Worm (Caenorhabditis elegans) whole organism, L1 larva: Measurements from ENCODE around the gene C08H9.18.

Source experiments
- F16B12.6 ChIP-seq: fragments of 150-350 bp; optimal IDR thresholded peaks from 2 replicates; lab custom pipeline; 2014; ENCODE audit warnings: missing biosample characterization, missing genetic modification characterization
- blmp-1 ChIP-seq: fragments of 150-350 bp; optimal IDR thresholded peaks from 2 replicates; lab custom pipeline; 2014; ENCODE audit warnings: missing biosample characterization, missing genetic modification characterization
- ceh-63 ChIP-seq: fragments of 200-800 bp; sonication (Bioruptor generic); optimal IDR thresholded peaks from 2 replicates; lab custom pipeline; 2018; ENCODE audit warnings: mild to moderate bottlenecking, missing genetic modification characterization, missing compliant biosample characterization
- ceh-82 ChIP-seq, 3 experiments: fragments of 150-350 bp in 1 of 3; sonication (generic microtip) in 2 of 3; optimal IDR thresholded peaks; 2 replicates each; lab custom pipeline; 2014 to 2017; ENCODE audit warnings: missing biosample characterization in 3 of 3, missing genetic modification characterization in 3 of 3
- dpl-1 ChIP-seq, 3 experiments: fragments of 150-350 bp in 2 of 3; sonication (generic microtip) in 1 of 3; optimal IDR thresholded peaks; 2 replicates each; lab custom pipeline; 2014 to 2017; ENCODE audit warnings: missing biosample characterization in 3 of 3, missing genetic modification characterization in 3 of 3, missing genetic modification reagents in 3 of 3
- efl-1 ChIP-seq, 4 experiments: fragments of 150-350 bp; optimal IDR thresholded peaks in 3 of 4; peaks in 1 of 4; 1 replicate in 1 of 4; 2 replicates in 3 of 4; lab custom pipeline; 2014; ENCODE audit warnings: missing biosample characterization in 2 of 4, missing genetic modification characterization in 2 of 4, missing genetic modification reagents in 2 of 4
- egl-27 ChIP-seq, 2 experiments: fragments of 150-350 bp in 1 of 2; sonication (generic microtip); optimal IDR thresholded peaks; 3 replicates each; lab custom pipeline; 2017 to 2018; ENCODE audit warnings: missing biosample characterization in 2 of 2, missing genetic modification characterization in 2 of 2, missing genetic modification reagents in 2 of 2
- fkh-10 ChIP-seq: sonication (generic microtip); optimal IDR thresholded peaks from 2 replicates; lab custom pipeline; 2017; ENCODE audit warnings: missing biosample characterization, missing genetic modification reagents, missing genetic modification characterization
- lin-13 ChIP-seq: fragments of 150-350 bp; optimal IDR thresholded peaks from 2 replicates; lab custom pipeline; 2014; ENCODE audit warnings: missing biosample characterization, missing genetic modification reagents, missing genetic modification characterization
- rnt-1 ChIP-seq: sonication (generic microtip); optimal IDR thresholded peaks from 2 replicates; lab custom pipeline; 2016; ENCODE audit warnings: mild to moderate bottlenecking, missing genetic modification characterization, moderate library complexity, missing compliant biosample characterization
- skn-1 ChIP-seq: fragments of 150-350 bp; optimal IDR thresholded peaks from 2 replicates; lab custom pipeline; 2014; ENCODE audit warnings: missing biosample characterization, missing genetic modification characterization
- snpc-4 ChIP-seq: fragments of 150-350 bp; optimal IDR thresholded peaks from 2 replicates; lab custom pipeline; 2014; ENCODE audit warnings: missing biosample characterization, missing genetic modification characterization
- sptf-1 ChIP-seq: fragments of 150-350 bp; optimal IDR thresholded peaks from 2 replicates; lab custom pipeline; 2014; ENCODE audit warnings: missing biosample characterization, missing genetic modification characterization
- zag-1 ChIP-seq: fragments of 150-350 bp; optimal IDR thresholded peaks from 2 replicates; lab custom pipeline; 2014; ENCODE audit warnings: missing biosample characterization, missing genetic modification characterization

ce11 chrII:9834921-9835320 lies 27.1 kb downstream of the C08H9.18 start, which contains the start of gene arrd-5:
- no peak for TF ChIP-seq fkh-10 (GFP tag; lab: Kevin White, UChicago)
- no peak for TF ChIP-seq efl-1 (optimal IDR thresholded peaks at IDR 0.05; lab: Kevin White, UChicago)
- no peak for TF ChIP-seq efl-1 (GFP tag; optimal IDR thresholded peaks at IDR 0.05 in 1 of 2; lab: Kevin White, UChicago)
- no peak for TF ChIP-seq skn-1 (tag; lab: Kevin White, UChicago)
- no peak for TF ChIP-seq zag-1
- no peak for TF ChIP-seq lin-13 (GFP tag; lab: Kevin White, UChicago)
- TF ChIP-seq F16B12.6: no peak
- TF ChIP-seq ceh-82 (tag; optimal IDR thresholded peaks at IDR 0.05; lab: Kevin White, UChicago): no peak
- no peak for TF ChIP-seq rnt-1 (tag; lab: Kevin White, UChicago)
- no peak for TF ChIP-seq egl-27 (tag; optimal IDR thresholded peaks at IDR 0.05; lab: Kevin White, UChicago)
- no peak for TF ChIP-seq snpc-4
- TF ChIP-seq sptf-1: no peak
- TF ChIP-seq dpl-1 (GFP tag; optimal IDR thresholded peaks at IDR 0.05; lab: Kevin White, UChicago): no peak
- TF ChIP-seq ceh-63: no peak
- TF ChIP-seq blmp-1 (tag; lab: Kevin White, UChicago): no peak
